Worm (Caenorhabditis elegans) whole organism, L2 larva: ENCODE measurements around the gene C18D11.9.

Source experiments
- C34F6.9 ChIP-seq: fragments of 150-350 bp; optimal IDR thresholded peaks from 2 replicates; lab custom pipeline; 2014; ENCODE audit warnings: missing biosample characterization, missing genetic modification characterization
- aly-2 ChIP-seq: fragments of 150-350 bp; optimal IDR thresholded peaks from 2 replicates; lab custom pipeline; 2014; ENCODE audit warnings: missing biosample characterization, missing genetic modification characterization
- ama-1 ChIP-seq: fragments of 150-350 bp; optimal IDR thresholded peaks from 2 replicates; lab custom pipeline; 2018; ENCODE audit warnings: inconsistent platforms
- blmp-1 ChIP-seq: sonication (generic microtip); optimal IDR thresholded peaks from 2 replicates; lab custom pipeline; 2017; ENCODE audit warnings: missing genetic modification characterization, mild to moderate bottlenecking, missing compliant biosample characterization, antibody characterized with exemption, moderate library complexity; ENCODE audit not compliant: insufficient read depth
- ceh-16 ChIP-seq: fragments of 150-350 bp; optimal IDR thresholded peaks from 2 replicates; lab custom pipeline; 2014; ENCODE audit warnings: missing biosample characterization, missing genetic modification characterization
- ceh-82 ChIP-seq: fragments of 150-350 bp; optimal IDR thresholded peaks from 2 replicates; lab custom pipeline; 2014; ENCODE audit warnings: missing biosample characterization, missing genetic modification characterization
- dmd-4 ChIP-seq: sonication (generic microtip); optimal IDR thresholded peaks from 2 replicates; lab custom pipeline; 2017; ENCODE audit warnings: missing biosample characterization, missing genetic modification characterization
- elt-1 ChIP-seq: fragments of 150-350 bp; optimal IDR thresholded peaks from 2 replicates; lab custom pipeline; 2014; ENCODE audit warnings: missing biosample characterization, missing genetic modification characterization
- elt-3 ChIP-seq: sonication (generic microtip); optimal IDR thresholded peaks from 2 replicates; lab custom pipeline; 2017; ENCODE audit warnings: missing biosample characterization, missing genetic modification characterization
- fos-1 ChIP-seq: fragments of 150-350 bp; optimal IDR thresholded peaks from 2 replicates; lab custom pipeline; 2014; ENCODE audit warnings: missing biosample characterization, missing genetic modification characterization
- lin-11 ChIP-seq: fragments of 150-350 bp; sonication (generic microtip); optimal IDR thresholded peaks from 2 replicates; lab custom pipeline; 2014; ENCODE audit warnings: missing biosample characterization, missing genetic modification characterization, inconsistent platforms, mixed read lengths
- lin-13 ChIP-seq: fragments of 150-350 bp; optimal IDR thresholded peaks from 2 replicates; lab custom pipeline; 2014; ENCODE audit warnings: missing biosample characterization, missing genetic modification reagents, missing genetic modification characterization
- lin-39 ChIP-seq: fragments of 150-350 bp; optimal IDR thresholded peaks from 2 replicates; lab custom pipeline; 2014; ENCODE audit warnings: missing biosample characterization, missing genetic modification reagents, missing genetic modification characterization
- lsy-2 ChIP-seq, 2 experiments: fragments of 150-350 bp in 1 of 2; sonication (generic microtip) in 1 of 2; optimal IDR thresholded peaks; 2 replicates each; lab custom pipeline; 2014 to 2017; ENCODE audit warnings: missing biosample characterization in 2 of 2, missing genetic modification characterization in 2 of 2
- mab-5 ChIP-seq: fragments of 150-350 bp; optimal IDR thresholded peaks from 2 replicates; lab custom pipeline; 2014; ENCODE audit warnings: missing biosample characterization, missing genetic modification characterization
- nhr-10 ChIP-seq: sonication (generic microtip); optimal IDR thresholded peaks from 2 replicates; lab custom pipeline; 2017; ENCODE audit warnings: missing biosample characterization, missing genetic modification characterization
- nhr-11 ChIP-seq: fragments of 150-350 bp; optimal IDR thresholded peaks from 2 replicates; lab custom pipeline; 2014; ENCODE audit warnings: missing biosample characterization, missing genetic modification characterization
- nhr-129 ChIP-seq: fragments of 150-350 bp; optimal IDR thresholded peaks from 2 replicates; lab custom pipeline; 2014; ENCODE audit warnings: missing biosample characterization, missing genetic modification characterization
- nhr-21 ChIP-seq: fragments of 150-350 bp; optimal IDR thresholded peaks from 2 replicates; lab custom pipeline; 2014; ENCODE audit warnings: missing biosample characterization, missing genetic modification characterization
- nhr-23 ChIP-seq: fragments of 150-350 bp; optimal IDR thresholded peaks from 2 replicates; lab custom pipeline; 2014; ENCODE audit warnings: missing biosample characterization, missing genetic modification reagents, missing genetic modification characterization
- nhr-237 ChIP-seq: fragments of 150-350 bp; optimal IDR thresholded peaks from 2 replicates; lab custom pipeline; 2014; ENCODE audit warnings: missing biosample characterization, missing genetic modification characterization
- nhr-25 ChIP-seq: fragments of 150-350 bp; sonication (generic microtip); optimal IDR thresholded peaks from 3 replicates; lab custom pipeline; 2014; ENCODE audit warnings: missing biosample characterization, missing genetic modification characterization
- nhr-6 ChIP-seq: fragments of 150-350 bp; optimal IDR thresholded peaks from 2 replicates; lab custom pipeline; 2014; ENCODE audit warnings: missing biosample characterization, missing genetic modification characterization
- nhr-77 ChIP-seq: fragments of 150-350 bp; optimal IDR thresholded peaks from 2 replicates; lab custom pipeline; 2014; ENCODE audit warnings: missing biosample characterization, missing genetic modification characterization
- sem-4 ChIP-seq: fragments of 150-350 bp; optimal IDR thresholded peaks from 2 replicates; lab custom pipeline; 2014; ENCODE audit warnings: missing biosample characterization, missing genetic modification reagents, missing genetic modification characterization
- sma-3 ChIP-seq: sonication (generic microtip); optimal IDR thresholded peaks from 2 replicates; lab custom pipeline; 2016; ENCODE audit warnings: missing genetic modification reagents, missing genetic modification characterization, missing compliant biosample characterization
- sma-9 ChIP-seq, 2 experiments: fragments of 150-350 bp in 1 of 2; sonication (generic microtip) in 1 of 2; optimal IDR thresholded peaks; 2 replicates each; lab custom pipeline; 2014 to 2016; ENCODE audit warnings: missing genetic modification characterization in 2 of 2, mild to moderate bottlenecking in 1 of 2, missing biosample characterization in 1 of 2, missing compliant biosample characterization in 1 of 2, missing genetic modification reagents in 1 of 2, moderate library complexity in 1 of 2
- snpc-4 ChIP-seq: fragments of 150-350 bp; optimal IDR thresholded peaks from 2 replicates; lab custom pipeline; 2014; ENCODE audit warnings: missing biosample characterization, missing genetic modification characterization
- unc-39 ChIP-seq: fragments of 150-350 bp; optimal IDR thresholded peaks from 2 replicates; lab custom pipeline; 2014; ENCODE audit warnings: missing biosample characterization, missing genetic modification characterization
- unc-55 ChIP-seq: fragments of 150-350 bp; sonication (generic microtip); optimal IDR thresholded peaks from 3 replicates; lab custom pipeline; 2014; ENCODE audit warnings: missing biosample characterization, missing genetic modification reagents, missing genetic modification characterization
- unc-62 ChIP-seq: fragments of 150-350 bp; optimal IDR thresholded peaks from 2 replicates; lab custom pipeline; 2014; ENCODE audit warnings: missing biosample characterization, missing genetic modification reagents, missing genetic modification characterization
- ztf-11 ChIP-seq: sonication (generic microtip); optimal IDR thresholded peaks from 2 replicates; lab custom pipeline; 2017; ENCODE audit warnings: missing biosample characterization, missing genetic modification characterization
- ztf-4 ChIP-seq: fragments of 150-350 bp; optimal IDR thresholded peaks from 2 replicates; lab custom pipeline; 2014; ENCODE audit warnings: missing biosample characterization, missing genetic modification characterization

Gene C18D11.9

DNA sequence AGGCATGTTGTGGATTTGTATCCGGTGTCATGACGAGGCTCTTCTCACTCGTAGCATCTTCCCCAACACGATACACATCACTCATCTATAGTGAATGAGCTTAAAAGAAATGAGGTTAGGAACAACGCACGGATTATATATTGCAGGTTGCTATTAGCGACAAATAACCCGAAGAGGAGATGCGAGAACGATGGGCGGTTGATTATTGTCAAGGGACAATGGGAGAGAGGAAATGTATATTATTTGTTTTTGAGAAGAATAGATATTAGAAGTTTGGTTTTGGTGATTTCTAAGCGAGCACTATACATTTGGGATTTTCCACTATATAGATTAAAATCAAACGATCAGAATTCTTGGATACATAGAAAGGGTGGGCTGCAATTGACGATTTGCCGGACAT is 2.2 kb upstream of the C18D11.9 start, which contains the start of gene C18D11.7:
Gene C18D11.7 (minus strand): TSS at position 101 of the 400 bp plus-strand sequence.
- TF ChIP-seq ztf-4 (tag; lab: Kevin White, UChicago) (no peak), ceh-82 (tag; lab: Kevin White, UChicago) (no peak), unc-55 (GFP tag; lab: Kevin White, UChicago) (no peak), nhr-25 (tag; lab: Kevin White, UChicago) (no peak), lin-13 (GFP tag; lab: Kevin White, UChicago) (no peak), nhr-11 (tag; lab: Kevin White, UChicago) (no peak), unc-62 (GFP tag; lab: Kevin White, UChicago) (no peak), nhr-77 (no peak), lin-11 (tag; lab: Kevin White, UChicago) (no peak), elt-1 (tag; lab: Kevin White, UChicago) (no peak), C34F6.9 (tag; lab: Kevin White, UChicago) (no peak), nhr-237 (tag; lab: Kevin White, UChicago) (no peak)

DNA sequence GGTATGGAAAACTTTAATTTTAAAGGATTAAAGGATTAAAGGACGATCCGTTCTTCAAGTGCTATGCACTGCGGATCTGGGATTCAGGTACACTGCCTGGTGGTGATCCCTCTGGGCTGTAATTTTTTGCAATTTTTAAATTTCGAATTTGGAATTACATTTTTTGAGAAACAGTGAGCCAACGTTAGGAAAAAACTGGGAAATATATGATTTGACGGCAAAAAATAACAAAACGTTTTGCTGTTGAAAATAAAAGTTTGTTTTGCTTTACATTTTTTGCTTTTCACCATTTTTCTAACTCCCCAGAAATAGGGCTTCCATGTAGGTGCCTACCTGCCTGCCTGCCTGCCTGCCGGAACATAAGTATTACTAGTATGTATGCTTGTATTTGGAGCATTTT is 1.5 kb upstream of the C18D11.9 start, which contains the start of gene C18D11.10:
Gene C18D11.10 (plus strand): TSS at position 301 of the 400 bp plus-strand sequence.
- TF ChIP-seq blmp-1 (tag; lab: Kevin White, UChicago) (no peak), ztf-11 (tag; lab: Kevin White, UChicago) (no peak), ceh-16 (no peak), unc-55 (GFP tag; lab: Kevin White, UChicago) (no peak), ama-1 (no peak), sma-3 (no peak), elt-3 (no peak), nhr-237 (tag; lab: Kevin White, UChicago) (no peak), dmd-4 (tag; lab: Kevin White, UChicago) (no peak), aly-2 (tag; lab: Kevin White, UChicago) (no peak), snpc-4 (tag; lab: Kevin White, UChicago) (no peak), lin-13 (GFP tag; lab: Kevin White, UChicago) (no peak)

DNA sequence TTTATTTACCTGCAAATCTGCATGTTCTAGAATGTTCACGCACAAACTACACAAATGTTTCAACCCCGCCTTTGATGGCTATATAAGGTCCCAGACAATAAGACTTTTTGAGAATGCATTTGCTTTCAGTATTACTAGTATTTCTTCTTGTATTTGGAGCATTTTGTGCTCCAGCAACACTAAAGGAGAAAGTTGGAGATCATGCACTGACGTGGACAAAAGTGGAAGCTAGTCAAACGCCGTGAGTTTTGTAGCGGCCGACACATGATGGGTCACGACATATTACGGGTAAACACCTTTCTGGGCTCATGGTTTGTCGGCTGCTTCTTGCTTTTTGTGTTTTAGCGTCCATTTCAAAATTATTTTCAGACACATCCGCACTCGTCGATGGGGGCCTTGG is 1.5 kb downstream of the C18D11.9 start, which contains the start of gene C18D11.6:
Gene C18D11.6 (plus strand): TSS at position 110 of the 400 bp plus-strand sequence.
- no peak for TF ChIP-seq ama-1
- TF ChIP-seq nhr-23 (tag; lab: Kevin White, UChicago): no peak

DNA sequence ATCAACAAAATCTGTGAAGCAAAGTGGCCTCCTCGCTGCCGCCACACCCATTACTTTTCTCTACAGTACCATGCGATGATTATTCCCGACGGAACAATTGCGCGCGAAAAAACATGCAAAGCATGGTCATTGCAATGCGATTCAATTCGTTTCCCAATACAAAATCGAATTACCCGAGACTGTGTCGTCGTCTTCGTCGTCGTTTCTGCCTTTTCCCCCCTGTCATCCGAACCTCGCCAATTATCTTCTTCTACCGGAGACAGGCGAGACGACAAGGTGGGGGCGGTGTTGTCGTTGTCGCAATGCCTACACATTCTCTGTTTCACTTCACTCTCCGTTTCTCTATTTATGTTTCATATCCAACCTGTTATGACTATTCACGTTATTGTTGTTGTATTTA is 2.9 kb downstream of the C18D11.9 start:
- TF ChIP-seq sma-9 (GFP tag; optimal IDR thresholded peaks at IDR 0.05; lab: Kevin White, UChicago): peak; percentile 5
- TF ChIP-seq sma-9 (tag; optimal IDR thresholded peaks at IDR 0.05; lab: Kevin White, UChicago): no peak
- TF ChIP-seq nhr-129 (tag; lab: Kevin White, UChicago): peak; percentile 40
- TF ChIP-seq ztf-4 (tag; lab: Kevin White, UChicago): no peak
- no peak for TF ChIP-seq unc-62 (GFP tag; lab: Kevin White, UChicago)
- TF ChIP-seq nhr-25 (tag; lab: Kevin White, UChicago): peak; percentile 56
- no peak for TF ChIP-seq mab-5 (tag; lab: Kevin White, UChicago)
- no peak for TF ChIP-seq sem-4
- TF ChIP-seq nhr-21: peak; percentile 42
- no peak for TF ChIP-seq lin-39 (tag; lab: Kevin White, UChicago)
- TF ChIP-seq nhr-10 (tag; lab: Kevin White, UChicago): no peak
- peak; percentile 6 for TF ChIP-seq fos-1 (tag; lab: Kevin White, UChicago)
- no peak for TF ChIP-seq dmd-4 (tag; lab: Kevin White, UChicago)
- peak; percentile 39 for TF ChIP-seq sma-3
- TF ChIP-seq ceh-82 (tag; lab: Kevin White, UChicago): no peak
- peak in 1 of 2 experiments; percentile 32 for TF ChIP-seq lsy-2 (tag; optimal IDR thresholded peaks at IDR 0.05; lab: Kevin White, UChicago)

DNA sequence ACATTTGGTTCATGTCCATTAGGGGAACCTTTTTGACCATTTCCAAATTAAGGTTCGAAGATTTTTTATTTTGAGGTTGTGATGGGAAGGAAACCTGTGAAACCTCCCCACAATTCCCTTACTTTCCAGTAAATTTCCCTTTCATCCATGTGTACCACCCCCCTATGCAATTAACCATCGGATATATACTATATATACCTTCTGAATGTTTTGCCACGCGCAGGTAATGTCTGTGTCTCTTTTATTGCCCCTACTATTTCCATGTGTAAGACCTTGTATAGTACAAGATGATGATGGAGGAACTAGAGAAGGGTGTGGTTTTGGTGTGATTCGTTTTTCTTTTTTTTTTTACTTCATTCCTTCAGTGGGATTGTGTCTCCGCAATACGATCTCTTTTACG is 5.7 kb downstream of the C18D11.9 start:
- TF ChIP-seq sma-9 (GFP tag; optimal IDR thresholded peaks at IDR 0.05; lab: Kevin White, UChicago) (peak; percentile 45), sma-9 (tag; optimal IDR thresholded peaks at IDR 0.05; lab: Kevin White, UChicago) (no peak), nhr-11 (tag; lab: Kevin White, UChicago) (no peak), nhr-6 (peak; percentile 22), nhr-25 (tag; lab: Kevin White, UChicago) (peak; percentile 39), sma-3 (peak; percentile 37), unc-55 (GFP tag; lab: Kevin White, UChicago) (no peak), aly-2 (tag; lab: Kevin White, UChicago) (no peak), unc-39 (no peak), ztf-11 (tag; lab: Kevin White, UChicago) (no peak), blmp-1 (tag; lab: Kevin White, UChicago) (peak; percentile 61), sem-4 (peak; percentile 64), mab-5 (tag; lab: Kevin White, UChicago) (no peak)
